Fruit fly (Drosophila melanogaster) whole organism, larva: ENCODE results near the gene mub.

ENCODE experiments used
- noc ChIP-seq: fragments of 200-800 bp; sonication (Bioruptor generic); optimal IDR thresholded peaks from 3 replicates; lab custom pipeline; 2019; ENCODE audit warnings: missing biosample characterization, mild to moderate bottlenecking, missing genetic modification characterization, moderate library complexity

The mub gene

DNA sequence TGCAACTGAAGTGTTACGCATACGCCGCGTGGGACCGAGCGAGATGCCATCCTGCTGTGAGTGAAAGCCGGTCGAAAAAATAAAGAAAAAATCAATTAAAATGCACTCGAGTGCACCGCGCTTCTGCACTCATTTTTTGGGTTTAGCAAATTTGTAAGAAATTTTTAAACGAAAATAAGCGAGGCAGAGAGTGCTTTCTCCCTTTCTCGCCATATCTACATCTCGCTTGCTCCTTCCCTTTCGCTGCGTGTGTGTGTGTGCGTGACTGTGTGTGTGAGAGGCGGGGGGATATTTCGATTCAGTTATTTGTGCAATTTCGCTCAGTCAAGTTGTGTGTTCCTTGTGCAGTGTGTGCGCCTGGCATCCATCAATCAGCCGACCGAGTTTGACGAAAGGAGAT is at the start of gene mub:
mub (plus strand) TSS at position 301 of the 400 bp plus-strand sequence.
- no peak for TF ChIP-seq noc (tag; lab: Kevin White, UChicago)

- no peak for TF ChIP-seq noc (tag; lab: Kevin White, UChicago)
These were observed 44.2 kb upstream of the mub start for dm6 chr3L:21800424-21800823.

dm6 chr3L:21808003-21808530 is 36.5 kb upstream of the mub start:
- TF ChIP-seq noc (tag; lab: Kevin White, UChicago) = no peak

- TF ChIP-seq noc (tag; lab: Kevin White, UChicago) = no peak
These were observed 36.0 kb upstream of the mub start, which contains the start of gene eg for dm6 chr3L:21808568-21808967. Gene eg, plus strand, starts transcription at chr3L:21808703.

dm6 chr3L:21813598-21813997 is 31.0 kb upstream of the mub start, which contains the start of gene CG43895:
Gene CG43895, minus strand, starts transcription at chr3L:21813698.
- TF ChIP-seq noc (tag; lab: Kevin White, UChicago) = no peak

DNA sequence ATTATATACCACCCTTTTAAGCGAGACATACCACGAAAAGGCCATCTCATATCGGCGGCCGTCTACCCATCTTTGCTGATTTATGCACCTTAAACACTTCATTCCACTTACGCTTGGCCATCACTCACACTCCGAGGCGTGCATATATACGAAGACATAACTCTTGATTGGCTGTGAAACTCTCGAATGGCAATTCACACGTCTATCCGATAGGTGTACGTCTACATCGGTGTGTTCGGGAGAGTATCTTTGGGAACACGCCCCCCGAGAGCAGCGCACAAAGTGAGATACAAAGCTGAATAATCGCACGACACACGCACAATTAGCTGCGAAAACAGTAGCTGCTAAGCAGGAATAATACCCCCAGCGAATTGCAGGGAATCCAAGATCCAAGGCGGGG is 25.9 kb upstream of the mub start:
- no peak for TF ChIP-seq noc (tag; lab: Kevin White, UChicago)

dm6 chr3L:21819497-21819896 is 25.1 kb upstream of the mub start:
- TF ChIP-seq noc (tag; lab: Kevin White, UChicago) = no peak

dm6 chr3L:21821780-21822179 is 22.8 kb upstream of the mub start, which contains the start of gene CycH:
Gene CycH, plus strand, starts transcription at chr3L:21821997.
- no peak for TF ChIP-seq noc (tag; lab: Kevin White, UChicago)

DNA sequence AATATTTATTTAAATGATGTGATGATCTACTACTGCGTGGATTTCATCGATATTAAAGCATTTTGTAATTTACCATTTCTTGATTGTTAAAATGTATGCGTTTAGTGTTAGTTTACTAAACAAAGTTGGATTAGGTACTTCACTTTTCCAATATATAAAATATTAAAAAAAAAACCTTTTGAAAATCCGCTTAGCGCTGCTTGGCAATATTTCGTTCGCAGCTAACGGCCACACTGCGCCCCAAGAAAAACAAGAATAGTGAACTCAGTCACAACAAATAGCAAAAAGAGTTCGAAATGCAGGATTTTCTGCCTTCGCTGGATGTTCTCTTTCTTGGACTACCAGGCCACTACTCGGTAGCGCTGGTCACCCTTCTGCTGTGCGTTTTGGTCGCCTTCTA is 21.4 kb upstream of the mub start, which contains the start of gene CG7407:
CG7407 (plus strand) TSS at position 226 of the 400 bp plus-strand sequence.
- no peak for TF ChIP-seq noc (tag; lab: Kevin White, UChicago)

DNA sequence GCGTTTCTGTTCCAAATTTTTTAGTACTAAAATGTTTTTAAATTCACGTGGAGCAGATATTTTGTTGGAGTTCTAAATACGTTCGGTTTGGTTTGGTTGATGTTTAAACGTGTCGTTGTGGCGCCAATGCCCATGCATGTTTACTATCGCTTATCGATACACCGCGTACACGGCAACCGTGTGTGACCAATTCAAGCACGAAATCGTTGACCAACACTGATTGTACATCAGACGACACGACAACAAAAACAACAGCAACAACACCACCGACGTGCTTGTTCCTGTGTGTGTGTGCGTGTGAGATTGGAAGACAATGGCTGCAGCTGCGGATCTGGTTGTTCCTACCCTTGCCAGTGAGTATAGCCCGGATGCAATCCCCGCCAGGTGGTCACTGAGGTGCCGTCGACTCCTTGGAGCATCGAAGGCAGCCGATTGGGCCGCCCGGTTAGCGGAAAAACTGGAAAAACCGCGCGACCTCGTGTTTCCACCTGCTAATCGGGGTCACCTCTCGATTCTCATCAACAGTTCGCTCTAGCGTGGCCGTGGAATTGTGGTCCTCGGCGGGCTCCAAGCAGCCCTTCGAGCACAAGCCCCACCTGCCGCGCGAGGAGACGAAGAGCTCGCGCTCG is 19.7 kb upstream of the mub start, which contains the start of gene eIF2A:
eIF2A (plus strand) TSS at position 16 of the 629 bp plus-strand sequence.
- TF ChIP-seq noc (tag; lab: Kevin White, UChicago) = no peak

DNA sequence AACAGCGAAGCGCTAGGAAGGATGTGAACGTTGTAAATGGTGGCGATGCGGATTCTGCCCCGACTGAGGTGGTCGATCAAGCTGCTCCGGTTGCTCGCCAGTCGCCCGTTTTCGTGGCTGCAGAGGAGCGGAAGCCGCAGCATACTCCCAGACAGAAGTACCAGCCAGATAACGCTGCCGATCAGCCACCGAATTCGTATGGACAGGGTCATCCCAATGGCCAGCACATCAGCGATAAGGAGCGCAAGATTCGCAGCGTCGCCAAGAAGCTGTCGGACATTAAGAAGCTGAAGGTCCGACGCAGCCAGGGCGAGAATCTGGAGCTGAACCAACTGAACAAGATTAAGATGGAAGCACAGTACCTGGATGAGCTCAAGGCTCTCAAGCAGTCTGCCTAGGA is 17.5 kb upstream of the mub start:
- no peak for TF ChIP-seq noc (tag; lab: Kevin White, UChicago)

dm6 chr3L:21828177-21828589 is 16.4 kb upstream of the mub start, which contains the start of gene CG32448:
Gene CG32448, minus strand, starts transcription at chr3L:21828480.
- TF ChIP-seq noc (tag; lab: Kevin White, UChicago) = peak; percentile 15

- no peak for TF ChIP-seq noc (tag; lab: Kevin White, UChicago)
These were observed 14.5 kb upstream of the mub start for dm6 chr3L:21830125-21830524.

dm6 chr3L:21832203-21833160 is 12.1 kb upstream of the mub start, which contains the start of the genes CG7148 and Nopp140:
Gene CG7148, minus strand, starts transcription at chr3L:21832253.
Gene Nopp140, plus strand, starts transcription at chr3L:21832774.
- peak; percentile 63 for TF ChIP-seq noc (tag; lab: Kevin White, UChicago)

DNA sequence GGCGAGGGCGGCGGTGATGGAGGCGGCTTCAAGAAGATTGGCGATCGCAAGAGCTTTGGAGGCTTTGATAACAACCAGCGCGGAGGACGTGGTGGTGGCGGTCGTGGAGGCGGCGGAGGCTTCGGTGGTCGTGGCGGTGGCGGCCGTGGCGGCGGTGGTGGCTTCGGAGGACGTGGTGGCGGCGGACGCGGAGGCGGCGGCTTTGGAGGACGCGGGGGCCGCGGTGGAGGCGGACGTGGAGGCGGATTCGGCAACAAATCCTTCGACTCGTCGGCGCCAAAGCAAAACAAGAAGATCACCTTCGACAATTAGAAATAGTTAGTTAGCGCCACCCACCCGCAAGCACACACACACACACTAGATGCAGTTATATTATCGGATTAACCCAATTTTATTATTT is 9.0 kb upstream of the mub start:
- TF ChIP-seq noc (tag; lab: Kevin White, UChicago) = no peak
